Worm (Caenorhabditis elegans): Measurements from ENCODE around the gene srh-167.

Gene srh-167

DNA sequence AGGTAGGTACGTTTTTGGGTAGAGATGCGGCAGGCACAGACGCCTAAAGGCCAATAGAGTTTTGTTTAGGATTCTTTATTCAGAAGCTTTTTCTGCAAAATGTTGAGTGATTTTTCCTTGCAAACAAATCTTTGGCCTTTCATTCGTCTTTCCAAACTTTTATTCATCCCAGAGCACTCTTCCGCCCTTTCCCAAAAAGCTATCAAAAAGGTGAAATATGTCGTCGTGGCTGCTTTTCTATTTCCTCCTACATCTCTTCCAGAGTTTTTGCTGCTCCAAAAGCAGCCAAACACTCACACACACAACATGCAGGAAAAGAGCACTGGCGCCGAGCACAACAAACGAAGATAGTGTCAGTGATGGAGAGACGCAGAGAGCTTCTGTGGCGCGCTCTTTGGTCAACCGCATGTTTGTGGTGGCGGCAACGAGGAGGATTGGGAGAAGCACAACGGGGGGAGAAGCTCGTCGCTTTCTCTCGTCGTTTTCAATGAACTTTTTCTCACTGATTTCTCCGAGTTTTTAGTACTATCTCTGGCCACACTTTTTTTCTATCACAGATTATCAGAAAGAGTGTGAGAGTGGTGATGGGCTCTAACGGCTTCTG lies 17.4 kb downstream of the srh-167 start (continued):
- TF ChIP-seq jun-1 (tag; optimal IDR thresholded peaks at IDR 0.05): peak; percentile 25
- no peak for TF ChIP-seq efl-3 (GFP tag; optimal IDR thresholded peaks at IDR 0.05)
- TF ChIP-seq ceh-8 (GFP tag; optimal IDR thresholded peaks at IDR 0.05): no peak
- no peak for TF ChIP-seq elt-3 (tag; optimal IDR thresholded peaks at IDR 0.05)
- TF ChIP-seq egl-13 (tag; optimal IDR thresholded peaks at IDR 0.05): no peak
- no peak for TF ChIP-seq aha-1 (tag; optimal IDR thresholded peaks at IDR 0.05)
- peak; percentile 57 for TF ChIP-seq nhr-20 (tag; optimal IDR thresholded peaks at IDR 0.05)
- TF ChIP-seq ztf-11 (tag; optimal IDR thresholded peaks at IDR 0.05): no peak
- no peak for TF ChIP-seq mef-2 (tag; optimal IDR thresholded peaks at IDR 0.05)
- no peak for TF ChIP-seq nhr-28 (tag; optimal IDR thresholded peaks at IDR 0.05)
- peak; percentile 40 for TF ChIP-seq nhr-85 (tag)
- TF ChIP-seq ceh-90 (tag; optimal IDR thresholded peaks at IDR 0.05): no peak
- TF ChIP-seq alr-1 (tag; optimal IDR thresholded peaks at IDR 0.05; ENCODE audit: borderline replicate concordance): no peak
- TF ChIP-seq fkh-10 (GFP tag; optimal IDR thresholded peaks at IDR 0.05): peak; percentile 6
- no peak for TF ChIP-seq ces-1 (GFP tag; optimal IDR thresholded peaks at IDR 0.05)
- TF ChIP-seq C16A3.4 (tag; optimal IDR thresholded peaks at IDR 0.05): no peak
- TF ChIP-seq pag-3 (tag; optimal IDR thresholded peaks at IDR 0.05; ENCODE audit: borderline replicate concordance, insufficient read depth): no peak
- TF ChIP-seq mdl-1 (tag; optimal IDR thresholded peaks at IDR 0.05): peak in 1 of 2 experiments; percentile 39
- TF ChIP-seq zip-4 (GFP tag; optimal IDR thresholded peaks at IDR 0.05): no peak
- no peak for TF ChIP-seq egl-27 (tag; optimal IDR thresholded peaks at IDR 0.05)
- peak in 2 of 3 experiments; percentile 7 to 72 for TF ChIP-seq ceh-82 (tag; optimal IDR thresholded peaks at IDR 0.05)
- peak; percentile 89 for TF ChIP-seq lin-14 (GFP tag; optimal IDR thresholded peaks at IDR 0.05)
- TF ChIP-seq sptf-1 (tag; optimal IDR thresholded peaks at IDR 0.05): no peak
- no peak for TF ChIP-seq unc-130 (tag; optimal IDR thresholded peaks at IDR 0.05)
- no peak for TF ChIP-seq zag-1 (tag; optimal IDR thresholded peaks at IDR 0.05)
- TF ChIP-seq lir-3 (tag; optimal IDR thresholded peaks at IDR 0.05; ENCODE audit: poor library complexity): no peak
- TF ChIP-seq swsn-7 (tag; optimal IDR thresholded peaks at IDR 0.05): peak; percentile 60
- TF ChIP-seq nhr-19 (GFP tag; conservative IDR thresholded peaks at IDR 0.05): peak; percentile 64
- no peak for TF ChIP-seq fkh-4 (tag; optimal IDR thresholded peaks at IDR 0.05; ENCODE audit: borderline replicate concordance)
- no peak for TF ChIP-seq hpl-2 (GFP tag; optimal IDR thresholded peaks at IDR 0.05)
- TF ChIP-seq blmp-1 (tag; optimal IDR thresholded peaks at IDR 0.05): no peak

DNA sequence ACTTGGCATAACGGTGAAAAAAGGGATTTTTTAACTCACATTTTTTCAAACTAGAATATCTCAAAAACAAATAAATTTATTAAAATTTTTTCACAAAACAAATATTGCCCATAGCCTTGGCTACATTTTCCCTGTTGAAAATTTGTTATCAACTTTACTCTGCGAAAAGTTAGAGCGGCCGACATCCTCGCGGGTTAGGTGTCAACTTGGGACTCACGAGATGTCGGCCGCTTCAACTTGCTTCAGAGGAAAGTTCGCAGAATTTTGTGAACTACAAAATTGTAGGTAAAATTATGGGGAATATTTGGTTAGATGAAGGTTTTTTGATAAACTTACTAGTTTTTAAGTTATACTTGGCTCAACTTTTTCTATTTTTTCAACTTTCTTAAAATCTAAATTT lies 18.2 kb downstream of the srh-167 start:
- TF ChIP-seq nhr-90 (tag; optimal IDR thresholded peaks at IDR 0.05; ENCODE audit: poor library complexity) (no peak), snpc-4 (tag; optimal IDR thresholded peaks at IDR 0.05) (peak; percentile 85)

DNA sequence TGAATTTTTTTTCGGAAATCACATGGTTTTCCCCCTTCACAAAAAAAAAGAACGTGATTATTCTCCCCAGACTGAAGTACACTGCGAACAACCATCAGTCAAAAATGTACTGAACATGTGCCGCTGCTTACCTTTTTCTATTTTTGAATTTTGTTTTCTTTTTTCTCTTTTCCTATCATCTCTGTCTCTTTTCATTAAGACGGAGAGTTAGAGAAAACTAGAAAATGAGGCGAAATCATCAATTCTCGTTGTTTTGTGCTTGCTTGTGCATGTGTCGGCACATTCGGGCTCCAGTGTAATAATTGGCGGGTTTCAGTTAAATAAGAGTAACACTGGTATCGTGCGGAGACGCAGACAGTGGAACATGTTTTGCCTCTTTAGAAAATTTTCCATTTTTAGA lies 18.8 kb downstream of the srh-167 start:
- no peak for TF ChIP-seq ztf-4 (tag; optimal IDR thresholded peaks at IDR 0.05)
- no peak for TF ChIP-seq xbp-1 (tag; optimal IDR thresholded peaks at IDR 0.05)
- TF ChIP-seq swsn-7 (tag; optimal IDR thresholded peaks at IDR 0.05): no peak
- no peak for TF ChIP-seq nhr-11 (tag; optimal IDR thresholded peaks at IDR 0.05)
- peak; percentile 58 for TF ChIP-seq nhr-71 (tag; optimal IDR thresholded peaks at IDR 0.05)
- peak in 1 of 3 experiments; percentile 13 for TF ChIP-seq dpl-1 (GFP tag; optimal IDR thresholded peaks at IDR 0.05)
- no peak for TF ChIP-seq nhr-28 (tag; optimal IDR thresholded peaks at IDR 0.05)
- TF ChIP-seq zag-1 (tag; optimal IDR thresholded peaks at IDR 0.05): no peak
- no peak for TF ChIP-seq grh-1 (GFP tag; IDR thresholded peaks at IDR 0.05)
- no peak for TF ChIP-seq ceh-90 (tag; optimal IDR thresholded peaks at IDR 0.05)
- TF ChIP-seq mep-1 (tag; optimal IDR thresholded peaks at IDR 0.05): peak; percentile 39
- TF ChIP-seq nhr-85 (tag): peak; percentile 36
- TF ChIP-seq unc-86 (tag; optimal IDR thresholded peaks at IDR 0.05): no peak
- 0 out of 2 replicates have a peak, but pooled peaks have one; percentile 28 for TF ChIP-seq nhr-19 (GFP tag; conservative IDR thresholded peaks at IDR 0.05)
- TF ChIP-seq hlh-4 (tag; optimal IDR thresholded peaks at IDR 0.05): no peak
- no peak for TF ChIP-seq fkh-8 (tag; optimal IDR thresholded peaks at IDR 0.05)
- TF ChIP-seq dsc-1 (tag; optimal IDR thresholded peaks at IDR 0.05): peak; percentile 51
- TF ChIP-seq unc-30 (tag; optimal IDR thresholded peaks at IDR 0.05): no peak
- TF ChIP-seq C34B4.2 (tag; optimal IDR thresholded peaks at IDR 0.05): no peak
- TF ChIP-seq nhr-20 (tag; optimal IDR thresholded peaks at IDR 0.05): peak; percentile 43
- TF ChIP-seq ama-1 (optimal IDR thresholded peaks at IDR 0.05): no peak
- TF ChIP-seq snu-23 (GFP tag; optimal IDR thresholded peaks at IDR 0.05): peak; percentile 34
- peak in 1 of 2 experiments; percentile 44 for TF ChIP-seq lsy-2 (tag; optimal IDR thresholded peaks at IDR 0.05)
- peak; percentile 14 for TF ChIP-seq lin-39 (tag; optimal IDR thresholded peaks at IDR 0.05)
